Worm (Caenorhabditis elegans): ENCODE measurements around the gene F40F12.3.

The F40F12.3 gene

ce11 chrIII:9941020-9941674 lies 20.5 kb upstream of the F40F12.3 start, which contains the start of the genes K03H1.9 and K03H1.12:
TSS of gene K03H1.9 (minus strand) at chrIII:9941490.
TSS of gene K03H1.12 (plus strand) at chrIII:9941624.
- TF ChIP-seq ces-1 (GFP tag; optimal IDR thresholded peaks at IDR 0.05) (no peak), unc-120 (tag; optimal IDR thresholded peaks at IDR 0.05; ENCODE audit: poor library complexity, severe bottlenecking) (no peak), elt-3 (tag; optimal IDR thresholded peaks at IDR 0.05) (no peak), hlh-1 (tag; optimal IDR thresholded peaks at IDR 0.05) (no peak), zip-8 (tag; optimal IDR thresholded peaks at IDR 0.05) (no peak), sptf-1 (tag; optimal IDR thresholded peaks at IDR 0.05) (no peak), nhr-12 (tag; optimal IDR thresholded peaks at IDR 0.05) (no peak), mep-1 (tag; optimal IDR thresholded peaks at IDR 0.05) (no peak), blmp-1 (tag; optimal IDR thresholded peaks at IDR 0.05) (no peak), ztf-11 (tag; optimal IDR thresholded peaks at IDR 0.05) (no peak)

- TF ChIP-seq M03D4.4 (tag; optimal IDR thresholded peaks at IDR 0.05), result no peak
- TF ChIP-seq mab-5 (tag; optimal IDR thresholded peaks at IDR 0.05), result no peak
- no peak for TF ChIP-seq nhr-237 (tag; optimal IDR thresholded peaks at IDR 0.05)
- no peak for TF ChIP-seq sptf-1 (tag; optimal IDR thresholded peaks at IDR 0.05)
- TF ChIP-seq elt-3 (tag; optimal IDR thresholded peaks at IDR 0.05), result no peak
- no peak for TF ChIP-seq ceh-83 (GFP tag; optimal IDR thresholded peaks at IDR 0.05)
- no peak for TF ChIP-seq mls-2 (tag; optimal IDR thresholded peaks at IDR 0.05)
- TF ChIP-seq ztf-11 (tag; optimal IDR thresholded peaks at IDR 0.05), result no peak
- no peak for TF ChIP-seq elt-1 (tag; optimal IDR thresholded peaks at IDR 0.05; ENCODE audit: borderline replicate concordance, insufficient read depth)
- no peak for TF ChIP-seq pha-4 (tag; optimal IDR thresholded peaks at IDR 0.05)
- TF ChIP-seq snpc-4 (tag; optimal IDR thresholded peaks at IDR 0.05), result no peak
- TF ChIP-seq ham-2 (GFP tag; optimal IDR thresholded peaks at IDR 0.05), result no peak
- TF ChIP-seq bed-3 (GFP tag; optimal IDR thresholded peaks at IDR 0.05), result no peak
- TF ChIP-seq nhr-28 (tag; optimal IDR thresholded peaks at IDR 0.05), result no peak
- no peak for TF ChIP-seq lin-13 (tag; optimal IDR thresholded peaks at IDR 0.05)
- no peak for TF ChIP-seq nhr-76 (tag; optimal IDR thresholded peaks at IDR 0.05)
- no peak for TF ChIP-seq nhr-12 (tag; optimal IDR thresholded peaks at IDR 0.05)
Observed at ce11 chrIII:9932091-9932490, 11.4 kb upstream of the F40F12.3 start, which contains the start of gene dec-7. TSS of gene dec-7 (plus strand) at chrIII:9932398.

ce11 chrIII:9930406-9930805 lies 9.7 kb upstream of the F40F12.3 start:
- no peak for TF ChIP-seq cnd-1 (tag; optimal IDR thresholded peaks at IDR 0.05)
- TF ChIP-seq tbx-8 (GFP tag; optimal IDR thresholded peaks at IDR 0.05), result no peak
- no peak for TF ChIP-seq lsy-2 (tag; optimal IDR thresholded peaks at IDR 0.05)
- TF ChIP-seq ceh-83 (GFP tag; optimal IDR thresholded peaks at IDR 0.05), result no peak
- TF ChIP-seq nhr-28 (tag; optimal IDR thresholded peaks at IDR 0.05), result no peak
- TF ChIP-seq ham-2 (GFP tag; optimal IDR thresholded peaks at IDR 0.05), result no peak
- no peak for TF ChIP-seq mab-5 (tag; optimal IDR thresholded peaks at IDR 0.05)
- no peak for TF ChIP-seq sptf-1 (tag; optimal IDR thresholded peaks at IDR 0.05)
- no peak for TF ChIP-seq flh-1 (GFP tag; optimal IDR thresholded peaks at IDR 0.05)
- TF ChIP-seq elt-3 (tag; optimal IDR thresholded peaks at IDR 0.05), result no peak
- no peak for TF ChIP-seq ztf-11 (tag; optimal IDR thresholded peaks at IDR 0.05)
- TF ChIP-seq hlh-1 (tag; optimal IDR thresholded peaks at IDR 0.05), result no peak
- TF ChIP-seq ceh-43 (GFP tag; optimal IDR thresholded peaks at IDR 0.05), result no peak
- no peak for TF ChIP-seq snpc-4 (tag; optimal IDR thresholded peaks at IDR 0.05)
- no peak for TF ChIP-seq ces-1 (GFP tag; optimal IDR thresholded peaks at IDR 0.05)
- TF ChIP-seq elt-1 (tag; optimal IDR thresholded peaks at IDR 0.05; ENCODE audit: borderline replicate concordance, insufficient read depth), result no peak
- TF ChIP-seq mls-2 (tag; optimal IDR thresholded peaks at IDR 0.05), result no peak

ce11 chrIII:9929525-9929924 lies 8.9 kb upstream of the F40F12.3 start:
- TF ChIP-seq elt-3 (tag; optimal IDR thresholded peaks at IDR 0.05), result no peak
- TF ChIP-seq zip-8 (tag; optimal IDR thresholded peaks at IDR 0.05), result no peak
- no peak for TF ChIP-seq tbx-8 (GFP tag; optimal IDR thresholded peaks at IDR 0.05)
- no peak for TF ChIP-seq ces-1 (GFP tag; optimal IDR thresholded peaks at IDR 0.05)
- no peak for TF ChIP-seq cnd-1 (tag; optimal IDR thresholded peaks at IDR 0.05)
- no peak for TF ChIP-seq snpc-4 (tag; optimal IDR thresholded peaks at IDR 0.05)
- no peak for TF ChIP-seq blmp-1 (tag; optimal IDR thresholded peaks at IDR 0.05)
- no peak for TF ChIP-seq nhr-2 (tag; optimal IDR thresholded peaks at IDR 0.05)
- TF ChIP-seq lin-32 (GFP tag; optimal IDR thresholded peaks at IDR 0.05), result no peak
- no peak for TF ChIP-seq mab-5 (tag; optimal IDR thresholded peaks at IDR 0.05)
- no peak for TF ChIP-seq elt-1 (tag; optimal IDR thresholded peaks at IDR 0.05; ENCODE audit: borderline replicate concordance, insufficient read depth)
- no peak for TF ChIP-seq ceh-43 (GFP tag; optimal IDR thresholded peaks at IDR 0.05)
- no peak for TF ChIP-seq hlh-1 (tag; optimal IDR thresholded peaks at IDR 0.05)

Data from whole organism, mixed stage, embryonic.